Fruit fly (Drosophila melanogaster): ENCODE data around the gene alpha-Man-Ib.
A peak's percentile ranks its signal among the peaks of the same experiment; 100 is the strongest.

Gene alpha-Man-Ib

dm6 chr3R:29148072-29148471 is 35.5 kb upstream of the alpha-Man-Ib start, which contains the start of the genes CG11882 and Pglym78 (continued):
- TF ChIP-seq Hsf (GFP tag; optimal IDR thresholded peaks at IDR 0.05): peak; percentile 35
- no peak for TF ChIP-seq Atf3 (GFP tag; optimal IDR thresholded peaks at IDR 0.05)
- TF ChIP-seq hb (GFP tag; IDR thresholded peaks at IDR 0.05; ENCODE audit: partially characterized antibody): no peak
- TF ChIP-seq Ets65A (GFP tag): no peak
- no peak for TF ChIP-seq TFAM (GFP tag; optimal IDR thresholded peaks at IDR 0.05)
- TF ChIP-seq Rfx (GFP tag; IDR thresholded peaks at IDR 0.05): peak; percentile 75
- no peak for TF ChIP-seq gsb-n (tag; optimal IDR thresholded peaks at IDR 0.05)
- no peak for TF ChIP-seq CG2889 (GFP tag; IDR thresholded peaks at IDR 0.05)
- TF ChIP-seq Vsx1 (GFP tag; optimal IDR thresholded peaks at IDR 0.05): no peak
- TF ChIP-seq stc (GFP tag; IDR thresholded peaks at IDR 0.05): peak; percentile 51; the same call in 1 of the 2 replicates
- no peak for TF ChIP-seq abd-A (tag; optimal IDR thresholded peaks at IDR 0.05)
- TF ChIP-seq Awh (GFP tag; IDR thresholded peaks at IDR 0.05): no peak
- TF ChIP-seq seq (GFP tag; IDR thresholded peaks at IDR 0.05): 0 out of 2 replicates have a peak, but pooled peaks have one; percentile 27
- TF ChIP-seq trh (GFP tag; optimal IDR thresholded peaks at IDR 0.05): no peak
- peak; percentile 51 for TF ChIP-seq ara (GFP tag; IDR thresholded peaks at IDR 0.05)
- TF ChIP-seq CG12391 (tag; optimal IDR thresholded peaks at IDR 0.05): peak; percentile 49
- TF ChIP-seq CG10654 (GFP tag; optimal IDR thresholded peaks at IDR 0.05): peak; percentile 2
- TF ChIP-seq CG4617 (GFP tag; optimal IDR thresholded peaks at IDR 0.05; ENCODE audit: borderline replicate concordance): peak; percentile 73
- TF ChIP-seq nom (GFP tag; optimal IDR thresholded peaks at IDR 0.05): peak; percentile 51
- TF ChIP-seq CTCF (GFP tag; optimal IDR thresholded peaks at IDR 0.05): peak; percentile 23
- peak; percentile 81 for TF ChIP-seq Dref (GFP tag; IDR thresholded peaks at IDR 0.05)
- no peak for TF ChIP-seq ro (GFP tag; IDR thresholded peaks at IDR 0.05)
- TF ChIP-seq btn (GFP tag; optimal IDR thresholded peaks at IDR 0.05): no peak
- TF ChIP-seq CG18011 (GFP tag; optimal IDR thresholded peaks at IDR 0.05): peak; percentile 14
- no peak for TF ChIP-seq CG14965 (GFP tag; optimal IDR thresholded peaks at IDR 0.05; ENCODE audit: borderline replicate concordance)
- TF ChIP-seq maf-S (GFP tag; optimal IDR thresholded peaks at IDR 0.05): no peak
- no peak for TF ChIP-seq NK7.1 (GFP tag; optimal IDR thresholded peaks at IDR 0.05)
- no peak for TF ChIP-seq dimm (GFP tag; IDR thresholded peaks at IDR 0.05)
- no peak for TF ChIP-seq CG6254 (GFP tag; optimal IDR thresholded peaks at IDR 0.05)
- no peak for TF ChIP-seq Tbp (GFP tag; optimal IDR thresholded peaks at IDR 0.05)
- no peak for TF ChIP-seq ranshi (GFP tag; IDR thresholded peaks at IDR 0.05)
- TF ChIP-seq CG1647 (GFP tag; optimal IDR thresholded peaks at IDR 0.05): peak; percentile 36
- no peak for TF ChIP-seq Spps (tag; optimal IDR thresholded peaks at IDR 0.05)
- peak; percentile 56 for TF ChIP-seq sisA (GFP tag; IDR thresholded peaks at IDR 0.05)
- peak; percentile 46 for TF ChIP-seq fu2 (GFP tag; optimal IDR thresholded peaks at IDR 0.05)
- no peak for TF ChIP-seq Doc3 (GFP tag; IDR thresholded peaks at IDR 0.05; ENCODE audit: partially characterized antibody)
- TF ChIP-seq sc (optimal IDR thresholded peaks at IDR 0.05): no peak
- no peak for TF ChIP-seq sc (GFP tag; optimal IDR thresholded peaks at IDR 0.05)
- TF ChIP-seq CG3163 (GFP tag; optimal IDR thresholded peaks at IDR 0.05): peak; percentile 50
- peak; percentile 17 for TF ChIP-seq Six4 (GFP tag; optimal IDR thresholded peaks at IDR 0.05)
- TF ChIP-seq CG7963 (GFP tag; IDR thresholded peaks at IDR 0.05; ENCODE audit: partially characterized antibody): no peak
- no peak for TF ChIP-seq H15 (GFP tag; IDR thresholded peaks at IDR 0.05)
- TF ChIP-seq CG17912 (GFP tag; optimal IDR thresholded peaks at IDR 0.05): no peak
- TF ChIP-seq CG12769 (tag; optimal IDR thresholded peaks at IDR 0.05): no peak
- TF ChIP-seq CrebB (tag; optimal IDR thresholded peaks at IDR 0.05): peak; percentile 67
- peak; percentile 50 for TF ChIP-seq B-H2 (GFP tag; optimal IDR thresholded peaks at IDR 0.05)
- peak; percentile 83 for TF ChIP-seq ci (GFP tag; IDR thresholded peaks at IDR 0.05)
- TF ChIP-seq lilli (GFP tag; optimal IDR thresholded peaks at IDR 0.05): peak; percentile 78
- peak; percentile 3 for TF ChIP-seq pros (GFP tag; optimal IDR thresholded peaks at IDR 0.05)
- TF ChIP-seq chn (GFP tag; optimal IDR thresholded peaks at IDR 0.05): peak; percentile 73
- peak; percentile 55 for TF ChIP-seq CoRest (tag; optimal IDR thresholded peaks at IDR 0.05)
- TF ChIP-seq CG18599 (GFP tag; optimal IDR thresholded peaks at IDR 0.05): peak; percentile 48
- no peak for TF ChIP-seq dan (GFP tag; IDR thresholded peaks at IDR 0.05)
